Fruit fly (Drosophila melanogaster): ENCODE data around the gene CG42446.

DNA sequence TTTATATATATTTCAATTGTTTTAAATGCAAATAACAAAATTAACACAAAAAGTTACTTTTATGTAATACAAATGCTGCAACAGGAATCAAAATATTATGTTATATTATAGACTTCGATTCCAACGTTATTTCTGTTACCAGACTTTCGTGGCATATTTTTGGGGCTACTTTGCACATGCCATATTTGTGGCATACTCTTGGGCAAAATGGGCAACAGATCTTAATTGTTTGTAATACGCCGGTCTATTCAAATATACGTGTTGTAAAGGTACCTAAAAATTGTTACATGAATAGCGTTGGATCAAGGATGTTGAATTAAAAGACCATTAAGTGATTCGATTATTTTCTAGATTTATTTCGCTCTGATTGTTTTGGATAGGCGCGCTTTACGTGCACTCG is 14.2 kb upstream of the CG42446 start:
- TF ChIP-seq CG11617 (GFP tag; optimal IDR thresholded peaks at IDR 0.05), result no peak
- TF ChIP-seq Clk (GFP tag; optimal IDR thresholded peaks at IDR 0.05), result no peak
- no peak for TF ChIP-seq cnc (optimal IDR thresholded peaks at IDR 0.05)
- no peak for TF ChIP-seq CG12768 (GFP tag; optimal IDR thresholded peaks at IDR 0.05)
- TF ChIP-seq CG33017 (tag; optimal IDR thresholded peaks at IDR 0.05), result no peak
- TF ChIP-seq ovo (GFP tag; optimal IDR thresholded peaks at IDR 0.05), result no peak
- TF ChIP-seq Mnt (GFP tag; optimal IDR thresholded peaks at IDR 0.05), result no peak
- no peak for TF ChIP-seq CG1620 (GFP tag; optimal IDR thresholded peaks at IDR 0.05)
- no peak for TF ChIP-seq kay (GFP tag; ENCODE audit: borderline replicate concordance)
- no peak for TF ChIP-seq CG14711 (tag; optimal IDR thresholded peaks at IDR 0.05)
